Worm (Caenorhabditis elegans) whole organism, mixed stage, embryonic: ENCODE measurements around the gene ard-1.

ENCODE experiments used
- M03D4.4 ChIP-seq: sonication (generic microtip); optimal IDR thresholded peaks from 2 replicates; lab custom pipeline; 2017; ENCODE audit warnings: mild to moderate bottlenecking, missing genetic modification characterization, missing compliant biosample characterization
- bed-3 ChIP-seq: fragments of 200-800 bp; sonication (Bioruptor generic); optimal IDR thresholded peaks from 3 replicates; lab custom pipeline; 2018; ENCODE audit warnings: mild to moderate bottlenecking, missing genetic modification characterization, moderate library complexity, missing compliant biosample characterization
- blmp-1 ChIP-seq: fragments of 150-350 bp; optimal IDR thresholded peaks from 2 replicates; lab custom pipeline; 2014; ENCODE audit warnings: missing biosample characterization, missing genetic modification characterization
- ceh-43 ChIP-seq: fragments of 200-800 bp; sonication (Bioruptor generic); optimal IDR thresholded peaks from 2 replicates; lab custom pipeline; 2018; ENCODE audit warnings: mild to moderate bottlenecking, missing genetic modification characterization, moderate library complexity, missing compliant biosample characterization
- ceh-83 ChIP-seq: fragments of 200-800 bp; sonication (Bioruptor generic); optimal IDR thresholded peaks from 2 replicates; lab custom pipeline; 2018; ENCODE audit warnings: mild to moderate bottlenecking, missing genetic modification characterization, missing compliant biosample characterization
- ces-1 ChIP-seq: fragments of 150-350 bp; optimal IDR thresholded peaks from 2 replicates; lab custom pipeline; 2014; ENCODE audit warnings: missing biosample characterization, missing genetic modification reagents, missing genetic modification characterization
- cnd-1 ChIP-seq: fragments of 200-800 bp; sonication (Bioruptor generic); optimal IDR thresholded peaks from 2 replicates; lab custom pipeline; 2018; ENCODE audit warnings: mild to moderate bottlenecking, missing genetic modification characterization, missing compliant biosample characterization
- drap-1 ChIP-seq: fragments of 200-800 bp; sonication (Bioruptor generic); optimal IDR thresholded peaks from 3 replicates; lab custom pipeline; 2018; ENCODE audit warnings: mild to moderate bottlenecking, missing genetic modification characterization, missing compliant biosample characterization
- elt-3 ChIP-seq: fragments of 150-350 bp; optimal IDR thresholded peaks from 2 replicates; lab custom pipeline; 2014; ENCODE audit warnings: missing biosample characterization, missing genetic modification characterization
- ham-2 ChIP-seq: fragments of 200-800 bp; sonication (Bioruptor generic); optimal IDR thresholded peaks from 2 replicates; lab custom pipeline; 2018; ENCODE audit warnings: mild to moderate bottlenecking, missing genetic modification characterization, missing compliant biosample characterization
- hlh-1 ChIP-seq: fragments of 150-350 bp; optimal IDR thresholded peaks from 2 replicates; lab custom pipeline; 2014; ENCODE audit warnings: missing biosample characterization, missing genetic modification reagents, missing genetic modification characterization
- lin-13 ChIP-seq: fragments of 150-350 bp; optimal IDR thresholded peaks from 2 replicates; lab custom pipeline; 2014; ENCODE audit warnings: missing biosample characterization, missing genetic modification characterization
- lin-32 ChIP-seq: fragments of 200-800 bp; sonication (Bioruptor generic); optimal IDR thresholded peaks from 2 replicates; lab custom pipeline; 2018; ENCODE audit warnings: mild to moderate bottlenecking, missing genetic modification characterization, missing compliant biosample characterization
- lsy-2 ChIP-seq: fragments of 150-350 bp; optimal IDR thresholded peaks from 2 replicates; lab custom pipeline; 2014; ENCODE audit warnings: missing biosample characterization, missing genetic modification characterization
- mab-5 ChIP-seq: fragments of 150-350 bp; optimal IDR thresholded peaks from 2 replicates; lab custom pipeline; 2014; ENCODE audit warnings: missing biosample characterization, missing genetic modification characterization
- nhr-12 ChIP-seq: fragments of 150-350 bp; optimal IDR thresholded peaks from 2 replicates; lab custom pipeline; 2014; ENCODE audit warnings: missing biosample characterization, missing genetic modification characterization
- nhr-2 ChIP-seq: fragments of 150-350 bp; optimal IDR thresholded peaks from 2 replicates; lab custom pipeline; 2014; ENCODE audit warnings: missing biosample characterization, missing genetic modification characterization
- nhr-237 ChIP-seq: fragments of 150-350 bp; optimal IDR thresholded peaks from 2 replicates; lab custom pipeline; 2014; ENCODE audit warnings: missing biosample characterization, missing genetic modification characterization
- nhr-28 ChIP-seq: fragments of 150-350 bp; optimal IDR thresholded peaks from 2 replicates; lab custom pipeline; 2014; ENCODE audit warnings: missing biosample characterization, missing genetic modification characterization
- nhr-76 ChIP-seq: sonication (generic microtip); optimal IDR thresholded peaks from 2 replicates; lab custom pipeline; 2017; ENCODE audit warnings: missing biosample characterization, missing genetic modification characterization
- pha-4 ChIP-seq: fragments of 150-350 bp; optimal IDR thresholded peaks from 2 replicates; lab custom pipeline; 2018; ENCODE audit warnings: missing biosample characterization, missing genetic modification reagents, missing genetic modification characterization
- sem-2 ChIP-seq: fragments of 200-800 bp; sonication (Bioruptor generic); optimal IDR thresholded peaks from 2 replicates; lab custom pipeline; 2018; ENCODE audit warnings: mild to moderate bottlenecking, missing genetic modification characterization, missing compliant biosample characterization
- sptf-1 ChIP-seq: sonication (generic microtip); optimal IDR thresholded peaks from 2 replicates; lab custom pipeline; 2017; ENCODE audit warnings: mild to moderate bottlenecking, missing genetic modification characterization, moderate library complexity, missing compliant biosample characterization
- tbx-8 ChIP-seq: fragments of 200-800 bp; sonication (Bioruptor generic); optimal IDR thresholded peaks from 2 replicates; lab custom pipeline; 2018; ENCODE audit warnings: mild to moderate bottlenecking, missing genetic modification characterization, moderate library complexity, missing compliant biosample characterization
- unc-39 ChIP-seq: fragments of 150-350 bp; optimal IDR thresholded peaks from 2 replicates; lab custom pipeline; 2014; ENCODE audit warnings: missing biosample characterization, missing genetic modification characterization
- unc-62 ChIP-seq: fragments of 150-350 bp; optimal IDR thresholded peaks from 2 replicates; lab custom pipeline; 2014; ENCODE audit warnings: missing biosample characterization, missing genetic modification reagents, missing genetic modification characterization
- zip-8 ChIP-seq: fragments of 150-350 bp; optimal IDR thresholded peaks from 2 replicates; lab custom pipeline; 2014; ENCODE audit warnings: missing biosample characterization, missing genetic modification characterization

ard-1 gene

ce11 chrIV:11083609-11084008 lies 47.5 kb upstream of the ard-1 start, which contains the start of gene klc-1:
TSS of gene klc-1 (plus strand) at chrIV:11083735.
- TF ChIP-seq lsy-2 (tag; lab: Kevin White, UChicago): peak; percentile 62
- TF ChIP-seq nhr-28 (tag; lab: Kevin White, UChicago): no peak
- no peak for TF ChIP-seq sem-2 (GFP tag; lab: Kevin White, UChicago)
- no peak for TF ChIP-seq pha-4
- no peak for TF ChIP-seq unc-62
- TF ChIP-seq, all 35 proteins: peak for 1

ce11 chrIV:11089527-11089926 lies 41.6 kb upstream of the ard-1 start, which contains the start of gene M7.7:
TSS of gene M7.7 (plus strand) at chrIV:11089827.
- TF ChIP-seq drap-1 (GFP tag; lab: Kevin White, UChicago): no peak
- TF ChIP-seq ham-2 (GFP tag; lab: Kevin White, UChicago): no peak
- TF ChIP-seq lin-13 (tag; lab: Kevin White, UChicago): no peak
- TF ChIP-seq hlh-1: no peak

ce11 chrIV:11092502-11093080 lies 38.5 kb upstream of the ard-1 start, which contains the start of gene bcc-1:
TSS of gene bcc-1 (minus strand) at chrIV:11092552.
- TF ChIP-seq zip-8 (tag; lab: Kevin White, UChicago) (no peak), M03D4.4 (tag; lab: Kevin White, UChicago) (no peak), cnd-1 (no peak), nhr-2 (no peak), nhr-237 (tag; lab: Kevin White, UChicago) (no peak), bed-3 (no peak), ceh-83 (GFP tag; lab: Kevin White, UChicago) (no peak), blmp-1 (tag; lab: Kevin White, UChicago) (no peak), ceh-43 (no peak), tbx-8 (GFP tag; lab: Kevin White, UChicago) (no peak), elt-3 (tag; lab: Kevin White, UChicago) (no peak), sptf-1 (tag; lab: Kevin White, UChicago) (no peak), nhr-28 (tag; lab: Kevin White, UChicago) (no peak), drap-1 (GFP tag; lab: Kevin White, UChicago) (no peak), lin-32 (no peak)

ce11 chrIV:11094052-11094451 lies 37.0 kb upstream of the ard-1 start:
- no peak for TF ChIP-seq drap-1 (GFP tag; lab: Kevin White, UChicago)
- TF ChIP-seq bed-3: no peak
- TF ChIP-seq tbx-8 (GFP tag; lab: Kevin White, UChicago): no peak
- TF ChIP-seq nhr-12 (tag; lab: Kevin White, UChicago): no peak
- TF ChIP-seq unc-62: no peak
- no peak for TF ChIP-seq ceh-83 (GFP tag; lab: Kevin White, UChicago)
- TF ChIP-seq nhr-28 (tag; lab: Kevin White, UChicago): no peak

- TF ChIP-seq zip-8 (tag; lab: Kevin White, UChicago) (no peak), lin-13 (tag; lab: Kevin White, UChicago) (no peak), ceh-43 (no peak), tbx-8 (GFP tag; lab: Kevin White, UChicago) (no peak), unc-39 (no peak), sptf-1 (tag; lab: Kevin White, UChicago) (no peak), sem-2 (GFP tag; lab: Kevin White, UChicago) (no peak), pha-4 (no peak), nhr-237 (tag; lab: Kevin White, UChicago) (no peak), ces-1 (GFP tag; lab: Kevin White, UChicago) (peak; percentile 53), ceh-83 (GFP tag; lab: Kevin White, UChicago) (no peak), lin-32 (no peak), unc-62 (peak; percentile 32), hlh-1 (no peak), drap-1 (GFP tag; lab: Kevin White, UChicago) (no peak)
Observed at ce11 chrIV:11094974-11095373, 36.1 kb upstream of the ard-1 start, which contains the start of gene M7.8. TSS of gene M7.8 (minus strand) at chrIV:11095085.

ce11 chrIV:11097795-11098194 lies 33.3 kb upstream of the ard-1 start, which contains the start of gene M7.12:
TSS of gene M7.12 (minus strand) at chrIV:11097982.
- TF ChIP-seq nhr-76 (tag; lab: Kevin White, UChicago): no peak
- no peak for TF ChIP-seq unc-39
- no peak for TF ChIP-seq cnd-1
- TF ChIP-seq mab-5 (tag; lab: Kevin White, UChicago): no peak
- TF ChIP-seq lsy-2 (tag; lab: Kevin White, UChicago): no peak
- TF ChIP-seq sptf-1 (tag; lab: Kevin White, UChicago): no peak
- no peak for TF ChIP-seq nhr-2
- no peak for TF ChIP-seq ceh-43
- TF ChIP-seq hlh-1: no peak
- TF ChIP-seq zip-8 (tag; lab: Kevin White, UChicago): no peak
- no peak for TF ChIP-seq sem-2 (GFP tag; lab: Kevin White, UChicago)
- no peak for TF ChIP-seq ceh-83 (GFP tag; lab: Kevin White, UChicago)
